Fruit fly (Drosophila melanogaster): ENCODE results near the gene GatB.

GatB gene

dm6 chr3R:24104471-24105311, 25.4 kb downstream of the GatB start:
- TF ChIP-seq CG8301 (tag; optimal IDR thresholded peaks at IDR 0.05): peak; percentile 3
- no peak for TF ChIP-seq CG15710 (tag; optimal IDR thresholded peaks at IDR 0.05)

DNA sequence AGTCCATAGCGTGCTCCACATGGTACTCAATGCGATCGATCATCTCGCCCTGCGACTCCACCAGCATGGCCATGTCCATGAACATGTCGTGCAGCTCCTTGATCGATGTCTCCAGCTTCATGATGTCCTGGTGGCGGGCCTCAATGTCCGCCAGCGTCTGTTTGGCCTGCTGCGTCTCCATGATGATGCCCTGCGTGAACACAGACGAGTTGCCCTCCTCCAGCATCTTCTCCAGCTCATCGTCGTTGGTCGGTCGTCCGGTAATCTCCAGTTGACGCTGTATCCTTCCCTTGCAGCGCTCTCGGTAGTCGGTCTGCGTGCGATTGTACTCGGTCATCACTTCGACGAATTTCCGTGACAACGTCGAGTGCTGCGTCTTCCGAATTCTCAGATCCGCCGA, 26.3 kb downstream of the GatB start:
- TF ChIP-seq CG14655 (GFP tag; optimal IDR thresholded peaks at IDR 0.05) (no peak), Pif1A (GFP tag; optimal IDR thresholded peaks at IDR 0.05) (no peak), CG8159 (tag; optimal IDR thresholded peaks at IDR 0.05) (no peak), CG15710 (tag; optimal IDR thresholded peaks at IDR 0.05) (no peak)

DNA sequence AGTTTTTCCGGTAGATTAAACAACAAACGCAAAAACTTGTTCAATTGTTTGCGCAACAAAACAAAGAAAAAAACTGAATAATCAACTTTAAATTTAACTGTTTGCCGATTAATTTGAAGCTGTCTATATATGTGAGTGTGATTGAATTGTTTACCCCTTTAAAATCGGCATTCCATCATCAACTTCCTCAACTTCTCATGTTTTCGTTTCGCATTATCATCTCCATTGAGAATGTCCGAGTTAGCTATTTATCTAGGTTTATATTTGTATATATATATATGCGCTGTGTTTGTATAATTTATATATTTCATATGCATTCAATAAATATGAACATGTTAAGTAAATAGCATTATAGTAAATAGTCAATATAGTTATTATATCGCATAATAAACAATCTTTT, 27.7 kb downstream of the GatB start:
- TF ChIP-seq CG15710 (tag; optimal IDR thresholded peaks at IDR 0.05): no peak
- no peak for TF ChIP-seq CG8159 (tag; optimal IDR thresholded peaks at IDR 0.05)

DNA sequence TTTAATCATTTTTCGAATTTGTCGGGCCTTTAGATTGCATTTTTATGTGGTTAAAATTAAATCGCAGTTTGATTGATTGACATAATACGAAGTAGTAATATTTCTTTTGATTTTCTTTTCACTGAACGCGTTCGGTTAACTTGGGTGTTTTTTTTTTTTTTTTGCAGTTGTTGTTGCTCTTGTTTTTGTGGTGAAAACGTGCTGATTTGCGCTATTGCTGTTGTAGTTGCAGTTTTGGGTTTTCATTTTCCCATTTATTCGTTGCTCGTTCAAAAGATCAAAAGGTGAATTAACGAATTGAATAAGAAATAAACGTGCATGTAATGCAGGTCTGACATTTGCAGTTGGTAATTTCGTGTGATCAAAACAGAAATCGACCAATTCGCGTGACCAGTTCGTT, 28.6 kb downstream of the GatB start:
- TF ChIP-seq Pif1B (GFP tag; optimal IDR thresholded peaks at IDR 0.05): no peak
- TF ChIP-seq CG8159 (tag; optimal IDR thresholded peaks at IDR 0.05): no peak
- TF ChIP-seq CG34367 (tag; optimal IDR thresholded peaks at IDR 0.05): no peak
- TF ChIP-seq fd96Ca (GFP tag; IDR thresholded peaks at IDR 0.05): no peak
- TF ChIP-seq D1 (tag; optimal IDR thresholded peaks at IDR 0.05): no peak
- no peak for TF ChIP-seq CG9948 (tag; optimal IDR thresholded peaks at IDR 0.05)
- TF ChIP-seq CG17806 (tag; optimal IDR thresholded peaks at IDR 0.05): no peak
- TF ChIP-seq Snoo (tag; optimal IDR thresholded peaks at IDR 0.05): no peak
- no peak for TF ChIP-seq Pif1A (GFP tag; optimal IDR thresholded peaks at IDR 0.05)
- no peak for TF ChIP-seq rn (GFP tag; IDR thresholded peaks at IDR 0.05)
- no peak for TF ChIP-seq EcR (GFP tag; optimal IDR thresholded peaks at IDR 0.05)
- no peak for TF ChIP-seq CG12605 (GFP tag; IDR thresholded peaks at IDR 0.05)
- no peak for TF ChIP-seq CG15710 (tag; optimal IDR thresholded peaks at IDR 0.05)
- no peak for TF ChIP-seq CG32121 (GFP tag; IDR thresholded peaks at IDR 0.05)
- no peak for TF ChIP-seq CG8301 (tag; optimal IDR thresholded peaks at IDR 0.05)
- no peak for TF ChIP-seq CG4496 (GFP tag; IDR thresholded peaks at IDR 0.05)
- no peak for TF ChIP-seq CG14655 (GFP tag; optimal IDR thresholded peaks at IDR 0.05)
- TF ChIP-seq gl (tag; optimal IDR thresholded peaks at IDR 0.05): no peak
- TF ChIP-seq CG13204 (GFP tag; optimal IDR thresholded peaks at IDR 0.05): no peak
- no peak for TF ChIP-seq Ets98B (GFP tag; IDR thresholded peaks at IDR 0.05)

DNA sequence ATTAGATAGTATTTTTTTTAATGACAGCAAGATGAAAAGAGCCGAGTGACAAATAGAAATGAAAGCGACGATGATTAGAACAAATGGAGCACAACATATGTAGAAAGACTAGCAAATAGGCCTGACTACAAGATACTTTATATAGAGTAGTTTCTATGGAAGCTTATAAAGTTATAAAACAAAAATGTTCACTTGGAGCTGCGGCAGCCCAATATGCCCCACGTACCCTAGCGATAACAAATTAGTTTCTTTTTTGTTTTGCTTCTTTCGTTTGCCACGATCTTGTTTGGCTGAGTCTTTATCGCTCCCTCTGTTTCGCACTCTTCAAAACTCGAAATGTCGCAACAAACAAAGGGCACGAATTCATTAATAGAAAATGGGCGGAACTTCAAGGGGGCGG, 29.3 kb downstream of the GatB start:
- TF ChIP-seq CG9948 (tag; optimal IDR thresholded peaks at IDR 0.05): no peak
- no peak for TF ChIP-seq CG12605 (GFP tag; IDR thresholded peaks at IDR 0.05)
- no peak for TF ChIP-seq CG8159 (tag; optimal IDR thresholded peaks at IDR 0.05)
- TF ChIP-seq CG10348 (GFP tag; IDR thresholded peaks at IDR 0.05): no peak
- TF ChIP-seq CG4496 (GFP tag; IDR thresholded peaks at IDR 0.05): no peak
- TF ChIP-seq Pif1A (GFP tag; optimal IDR thresholded peaks at IDR 0.05): no peak
- no peak for TF ChIP-seq Pif1B (GFP tag; optimal IDR thresholded peaks at IDR 0.05)
- TF ChIP-seq gl (tag; optimal IDR thresholded peaks at IDR 0.05): no peak
- no peak for TF ChIP-seq CG32121 (GFP tag; IDR thresholded peaks at IDR 0.05)
- TF ChIP-seq CG17806 (tag; optimal IDR thresholded peaks at IDR 0.05): no peak
- no peak for TF ChIP-seq rn (GFP tag; IDR thresholded peaks at IDR 0.05)
- TF ChIP-seq CG15710 (tag; optimal IDR thresholded peaks at IDR 0.05): no peak
- no peak for TF ChIP-seq CG8301 (tag; optimal IDR thresholded peaks at IDR 0.05)
- TF ChIP-seq CG14655 (GFP tag; optimal IDR thresholded peaks at IDR 0.05): no peak

DNA sequence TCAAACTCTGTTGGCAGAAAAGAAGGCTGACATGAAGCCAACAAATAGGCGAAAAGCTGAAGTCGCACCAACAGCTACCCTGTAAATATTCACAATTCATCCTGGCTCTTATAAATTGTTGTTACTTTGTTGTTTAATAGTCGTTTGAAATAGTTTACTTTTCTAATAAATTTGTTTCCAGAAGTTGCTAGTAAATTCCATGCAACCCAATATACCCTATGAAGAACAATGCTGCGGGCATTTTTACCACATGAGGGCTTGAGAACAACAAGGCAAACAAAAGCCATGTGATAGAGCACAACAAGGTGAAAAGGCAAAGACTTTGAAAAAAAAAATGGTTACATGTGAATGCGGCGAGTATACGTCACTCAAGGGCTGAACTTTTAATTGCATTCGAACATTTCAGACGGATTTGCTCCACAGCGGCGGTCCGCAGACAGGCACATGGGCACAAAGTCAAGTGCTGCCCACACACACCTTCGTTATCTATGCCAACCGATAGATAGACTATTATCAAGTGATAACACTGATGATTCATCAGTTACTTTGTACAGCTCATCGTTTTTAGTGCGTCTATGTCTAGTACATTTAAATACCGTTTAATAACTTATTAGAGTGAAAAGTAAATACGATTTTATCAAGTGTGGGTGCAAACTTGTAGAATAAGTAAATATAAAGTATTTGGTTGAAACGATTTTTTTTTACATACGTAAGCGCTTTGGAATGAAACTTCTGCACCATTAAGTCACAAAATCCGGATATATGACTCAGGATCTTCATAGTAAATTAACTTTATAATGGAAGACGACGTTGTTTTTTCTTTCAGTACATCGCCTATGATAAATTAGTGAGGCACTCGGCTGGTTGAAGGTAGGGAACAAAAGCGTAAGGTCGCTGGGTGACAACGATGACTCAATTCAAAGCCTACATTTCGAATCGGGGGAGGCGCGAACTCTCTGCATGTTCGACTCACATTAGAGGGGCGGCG, 30.7 kb downstream of the GatB start:
- TF ChIP-seq Ets98B (GFP tag; IDR thresholded peaks at IDR 0.05): peak; percentile 81
- no peak for TF ChIP-seq D1 (tag; optimal IDR thresholded peaks at IDR 0.05)
- peak; percentile 28 for TF ChIP-seq gl (tag; optimal IDR thresholded peaks at IDR 0.05)
- peak; percentile 58 for TF ChIP-seq CG8159 (tag; optimal IDR thresholded peaks at IDR 0.05)
- TF ChIP-seq CG12605 (GFP tag; IDR thresholded peaks at IDR 0.05): peak; percentile 76
- 0 out of 2 replicates have a peak, but pooled peaks have one; percentile 41 for TF ChIP-seq rn (GFP tag; IDR thresholded peaks at IDR 0.05)
- no peak for TF ChIP-seq CG13204 (GFP tag; optimal IDR thresholded peaks at IDR 0.05)
- peak; percentile 47 for TF ChIP-seq EcR (GFP tag; optimal IDR thresholded peaks at IDR 0.05)
- peak; percentile 55 for TF ChIP-seq CG17806 (tag; optimal IDR thresholded peaks at IDR 0.05)
- TF ChIP-seq CG8301 (tag; optimal IDR thresholded peaks at IDR 0.05): peak; percentile 70
- TF ChIP-seq CG9948 (tag; optimal IDR thresholded peaks at IDR 0.05): peak; percentile 59
- peak; percentile 74 for TF ChIP-seq CG14655 (GFP tag; optimal IDR thresholded peaks at IDR 0.05)
- TF ChIP-seq fd96Ca (GFP tag; IDR thresholded peaks at IDR 0.05): peak; percentile 85
- no peak for TF ChIP-seq CG10348 (GFP tag; IDR thresholded peaks at IDR 0.05)
- TF ChIP-seq Snoo (tag; optimal IDR thresholded peaks at IDR 0.05): peak; percentile 38
- peak; percentile 48 for TF ChIP-seq CG34367 (tag; optimal IDR thresholded peaks at IDR 0.05)
- TF ChIP-seq Pif1A (GFP tag; optimal IDR thresholded peaks at IDR 0.05): peak; percentile 76
- peak; percentile 58 for TF ChIP-seq Pif1B (GFP tag; optimal IDR thresholded peaks at IDR 0.05)
- peak; percentile 79; the same call in 1 of the 2 replicates for TF ChIP-seq CG32121 (GFP tag; IDR thresholded peaks at IDR 0.05)
- TF ChIP-seq CG4496 (GFP tag; IDR thresholded peaks at IDR 0.05): peak; percentile 75
- TF ChIP-seq CG15710 (tag; optimal IDR thresholded peaks at IDR 0.05): peak; percentile 62

All from whole organism, pupa.